Worm (Caenorhabditis elegans) whole organism, L4 larva: ENCODE results near the gene nspe-1.
A peak's percentile ranks its signal among the peaks of the same experiment; 100 is the strongest.

ENCODE experiments used
- D1046.2 ChIP-seq: fragments of 200-800 bp; sonication (Bioruptor generic); IDR thresholded peaks from 2 replicates; pipeline ENCODE4 v1.3.6; 2022; ENCODE audit warnings: missing genetic modification characterization, missing compliant biosample characterization
- F10B5.3 ChIP-seq: sonication (generic microtip); optimal IDR thresholded peaks from 2 replicates; lab custom pipeline; 2016; ENCODE audit warnings: mild to moderate bottlenecking, missing genetic modification characterization, missing compliant biosample characterization
- F49E8.2 ChIP-seq: sonication (generic microtip); optimal IDR thresholded peaks from 2 replicates; lab custom pipeline; 2016; ENCODE audit warnings: missing compliant biosample characterization, mild to moderate bottlenecking, missing genetic modification characterization, borderline replicate concordance
- T26A8.4 ChIP-seq: fragments of 200-800 bp; sonication (Bioruptor generic); IDR thresholded peaks from 2 replicates; pipeline ENCODE4 v1.3.6; 2022; ENCODE audit warnings: missing genetic modification characterization, missing compliant biosample characterization
- Y5F2A.4 ChIP-seq: fragments of 200-800 bp; sonication (Bioruptor generic); optimal IDR thresholded peaks from 2 replicates; lab custom pipeline; 2018; ENCODE audit warnings: mild to moderate bottlenecking, missing genetic modification characterization, missing compliant biosample characterization
- Y75B8A.6 ChIP-seq: fragments of 200-800 bp; sonication (Bioruptor generic); IDR thresholded peaks from 2 replicates; pipeline ENCODE4 v1.3.6; 2022; ENCODE audit warnings: missing genetic modification reagents, missing genetic modification characterization, missing compliant biosample characterization
- ama-1 ChIP-seq: fragments of 150-350 bp; optimal IDR thresholded peaks from 2 replicates; lab custom pipeline; 2014; ENCODE audit warnings: inconsistent platforms, mixed read lengths
- attf-4 ChIP-seq: sonication (generic microtip); optimal IDR thresholded peaks from 3 replicates; lab custom pipeline; 2017; ENCODE audit warnings: missing biosample characterization, missing genetic modification characterization
- ceh-20 ChIP-seq: fragments of 200-800 bp; sonication (Bioruptor generic); IDR thresholded peaks from 2 replicates; pipeline ENCODE4 v1.3.6; 2022; ENCODE audit warnings: missing genetic modification reagents, missing genetic modification characterization, missing compliant biosample characterization
- ceh-32 ChIP-seq: sonication (generic microtip); optimal IDR thresholded peaks from 2 replicates; lab custom pipeline; 2016; ENCODE audit warnings: mild to moderate bottlenecking, missing genetic modification characterization, missing compliant biosample characterization; ENCODE audit not compliant: poor library complexity
- ceh-62 ChIP-seq: sonication (generic microtip); optimal IDR thresholded peaks from 2 replicates; lab custom pipeline; 2017; ENCODE audit warnings: missing biosample characterization, missing genetic modification characterization
- ctbp-1 ChIP-seq: fragments of 200-800 bp; sonication (Bioruptor generic); IDR thresholded peaks from 2 replicates; pipeline ENCODE4 v1.3.6; 2022; ENCODE audit warnings: missing genetic modification reagents, missing genetic modification characterization, missing compliant biosample characterization
- daf-12 ChIP-seq: fragments of 150-350 bp; optimal IDR thresholded peaks from 2 replicates; lab custom pipeline; 2014; ENCODE audit warnings: missing biosample characterization, missing genetic modification reagents, missing genetic modification characterization
- daf-16 ChIP-seq, 3 experiments: sonication (generic microtip); optimal IDR thresholded peaks; 2 replicates each; lab custom pipeline; 2016 to 2017; ENCODE audit warnings: missing genetic modification characterization in 3 of 3, missing genetic modification reagents in 3 of 3, mild to moderate bottlenecking in 2 of 3, missing compliant biosample characterization in 2 of 3, missing biosample characterization in 1 of 3, moderate library complexity in 1 of 3
- duxl-1 ChIP-seq: sonication (generic microtip); optimal IDR thresholded peaks from 2 replicates; lab custom pipeline; 2016; ENCODE audit warnings: mild to moderate bottlenecking, missing genetic modification characterization, moderate library complexity, missing compliant biosample characterization; ENCODE audit not compliant: poor library complexity
- gei-8 ChIP-seq: fragments of 200-800 bp; sonication (Bioruptor generic); optimal IDR thresholded peaks from 2 replicates; lab custom pipeline; 2018; ENCODE audit warnings: mild to moderate bottlenecking, missing genetic modification characterization, missing compliant biosample characterization
- hif-1 ChIP-seq, 2 experiments: sonication (generic microtip); optimal IDR thresholded peaks; 2 replicates each; lab custom pipeline; 2016 to 2017; ENCODE audit warnings: missing compliant biosample characterization in 2 of 2, missing genetic modification characterization in 2 of 2, missing genetic modification reagents in 2 of 2, missing genotype in 2 of 2, mild to moderate bottlenecking in 1 of 2
- hlh-11 ChIP-seq: fragments of 200-800 bp; sonication (Bioruptor generic); optimal IDR thresholded peaks from 2 replicates; lab custom pipeline; 2018; ENCODE audit warnings: mild to moderate bottlenecking, missing genetic modification characterization, missing compliant biosample characterization
- hlh-30 ChIP-seq: sonication (generic microtip); optimal IDR thresholded peaks from 2 replicates; lab custom pipeline; 2017; ENCODE audit warnings: antibody characterized with exemption, mild to moderate bottlenecking, missing genetic modification characterization, missing compliant biosample characterization; ENCODE audit not compliant: insufficient read depth
- lir-3 ChIP-seq: sonication (generic microtip); optimal IDR thresholded peaks from 2 replicates; lab custom pipeline; 2016; ENCODE audit warnings: mild to moderate bottlenecking, missing genetic modification characterization, missing compliant biosample characterization
- lsy-2 ChIP-seq, 2 experiments: fragments of 150-350 bp in 1 of 2; sonication (generic microtip) in 1 of 2; optimal IDR thresholded peaks; 2 replicates each; lab custom pipeline; 2014 to 2017; ENCODE audit warnings: missing biosample characterization in 2 of 2, missing genetic modification characterization in 2 of 2
- mdl-1 ChIP-seq, 2 experiments: fragments of 150-350 bp in 1 of 2; sonication (generic microtip) in 1 of 2; optimal IDR thresholded peaks; 2 replicates each; lab custom pipeline; 2014 to 2017; ENCODE audit warnings: missing biosample characterization in 2 of 2, missing genetic modification characterization in 2 of 2
- nhr-10 ChIP-seq: fragments of 150-350 bp; optimal IDR thresholded peaks from 2 replicates; lab custom pipeline; 2014; ENCODE audit warnings: missing biosample characterization, missing genetic modification characterization
- nhr-11 ChIP-seq: fragments of 150-350 bp; optimal IDR thresholded peaks from 2 replicates; lab custom pipeline; 2014; ENCODE audit warnings: missing biosample characterization, missing genetic modification characterization
- nhr-25 ChIP-seq: sonication (generic microtip); optimal IDR thresholded peaks from 2 replicates; lab custom pipeline; 2017; ENCODE audit warnings: missing genetic modification characterization, mild to moderate bottlenecking, missing compliant biosample characterization, antibody characterized with exemption, moderate library complexity, borderline replicate concordance; ENCODE audit not compliant: insufficient read depth
- nhr-28 ChIP-seq: fragments of 150-350 bp; optimal IDR thresholded peaks from 2 replicates; lab custom pipeline; 2014; ENCODE audit warnings: missing biosample characterization, missing genetic modification characterization
- nhr-6 ChIP-seq: fragments of 150-350 bp; optimal IDR thresholded peaks from 2 replicates; lab custom pipeline; 2014; ENCODE audit warnings: missing biosample characterization, missing genetic modification characterization
- pha-4 ChIP-seq, 2 experiments: fragments of 150-350 bp in 1 of 2; fragments of 200-800 bp in 1 of 2; sonication (Bioruptor generic) in 1 of 2; IDR thresholded peaks in 1 of 2; optimal IDR thresholded peaks in 1 of 2; 2 replicates each; pipeline versions ENCODE4 v1.3.6 to Lab custom; 2014 to 2022; ENCODE audit warnings: missing genetic modification characterization in 2 of 2, missing genetic modification reagents in 2 of 2, missing biosample characterization in 1 of 2, missing compliant biosample characterization in 1 of 2
- php-3 ChIP-seq: fragments of 200-800 bp; sonication (Bioruptor generic); IDR thresholded peaks from 2 replicates; pipeline ENCODE4 v1.3.6; 2022; ENCODE audit warnings: missing genetic modification reagents, missing genetic modification characterization, missing compliant biosample characterization
- pqm-1 ChIP-seq: sonication (generic microtip); optimal IDR thresholded peaks from 2 replicates; lab custom pipeline; 2017; ENCODE audit warnings: missing biosample characterization, missing genetic modification characterization
- rbr-2 ChIP-seq: sonication (generic microtip); optimal IDR thresholded peaks from 2 replicates; lab custom pipeline; 2016; ENCODE audit warnings: missing genotype, missing genetic modification characterization, missing compliant biosample characterization
- sdz-12 ChIP-seq: fragments of 200-800 bp; sonication (Bioruptor generic); optimal IDR thresholded peaks from 2 replicates; lab custom pipeline; 2018; ENCODE audit warnings: mild to moderate bottlenecking, missing genetic modification characterization, missing compliant biosample characterization
- snpc-4 ChIP-seq: fragments of 150-350 bp; optimal IDR thresholded peaks from 2 replicates; lab custom pipeline; 2014; ENCODE audit warnings: missing biosample characterization, missing genetic modification characterization
- tra-1 ChIP-seq: fragments of 200-800 bp; sonication (Bioruptor generic); IDR thresholded peaks from 2 replicates; pipeline ENCODE4 v1.3.6; 2022; ENCODE audit warnings: missing genetic modification reagents, missing genetic modification characterization, missing compliant biosample characterization
- unc-130 ChIP-seq: sonication (generic microtip); optimal IDR thresholded peaks from 2 replicates; lab custom pipeline; 2016; ENCODE audit warnings: missing genetic modification reagents, missing genetic modification characterization, missing compliant biosample characterization
- vab-7 ChIP-seq: fragments of 200-800 bp; sonication (Bioruptor generic); IDR thresholded peaks from 2 replicates; pipeline ENCODE4 v1.3.6; 2022; ENCODE audit warnings: missing genetic modification reagents, missing genetic modification characterization, missing compliant biosample characterization
- zag-1 ChIP-seq: fragments of 150-350 bp; optimal IDR thresholded peaks from 2 replicates; lab custom pipeline; 2014; ENCODE audit warnings: missing biosample characterization, missing genetic modification characterization
- zfp-2 ChIP-seq: sonication (generic microtip); optimal IDR thresholded peaks from 2 replicates; lab custom pipeline; 2016; ENCODE audit warnings: mild to moderate bottlenecking, missing genetic modification characterization, missing compliant biosample characterization
- zfp-3 ChIP-seq: fragments of 200-800 bp; sonication (Bioruptor generic); conservative IDR thresholded peaks from 2 replicates; pipeline ENCODE4 v1.3.6; 2022; ENCODE audit warnings: missing genetic modification reagents, missing genetic modification characterization, missing compliant biosample characterization
- zip-11 ChIP-seq: fragments of 200-800 bp; sonication (Bioruptor generic); IDR thresholded peaks from 2 replicates; pipeline ENCODE4 v1.3.6; 2022; ENCODE audit warnings: missing genetic modification characterization, missing compliant biosample characterization
- zip-2 ChIP-seq: fragments of 150-350 bp; optimal IDR thresholded peaks from 2 replicates; lab custom pipeline; 2014; ENCODE audit warnings: missing biosample characterization, missing genetic modification characterization

Gene nspe-1

ce11 chrII:12659676-12660371 is 39.2 kb upstream of the nspe-1 start (continued):
- TF ChIP-seq Y5F2A.4 (no peak), lir-3 (no peak), ceh-32 (tag; lab: Kevin White, UChicago) (no peak), daf-12 (tag; lab: Kevin White, UChicago) (no peak), ctbp-1 (0 out of 2 replicates have a peak, but pooled peaks have one; percentile 17), hlh-11 (tag; lab: Kevin White, UChicago) (peak; percentile 61), nhr-25 (tag; lab: Kevin White, UChicago) (no peak), ama-1 (lab: Kevin White, UChicago) (no peak), F10B5.3 (tag; lab: Kevin White, UChicago) (no peak), zag-1 (tag; lab: Kevin White, UChicago) (no peak), nhr-10 (no peak), duxl-1 (tag; lab: Kevin White, UChicago) (no peak), D1046.2 (GFP tag; lab: Robert Waterston, UW) (no peak), sdz-12 (no peak), hlh-30 (tag; lab: Kevin White, UChicago) (peak; percentile 50), lsy-2 (tag; optimal IDR thresholded peaks at IDR 0.05; lab: Kevin White, UChicago) (peak in 1 of 2 experiments; percentile 49), nhr-11 (no peak), ceh-20 (GFP tag; lab: Robert Waterston, UW) (0 out of 2 replicates have a peak, but pooled peaks have one; percentile 16), vab-7 (GFP tag; lab: Robert Waterston, UW) (0 out of 2 replicates have a peak, but pooled peaks have one; percentile 14), unc-130 (GFP tag; lab: Kevin White, UChicago) (no peak), nhr-28 (tag; lab: Kevin White, UChicago) (peak; percentile 0), T26A8.4 (GFP tag; lab: Robert Waterston, UW) (no peak), pha-4 (GFP tag; IDR thresholded peaks at IDR 0.05; lab: Robert Waterston, UW) (no peak), pha-4 (tag; optimal IDR thresholded peaks at IDR 0.05; lab: Kevin White, UChicago) (no peak), tra-1 (peak; percentile 71), gei-8 (GFP tag; lab: Kevin White, UChicago) (no peak), Y75B8A.6 (GFP tag; lab: Robert Waterston, UW) (no peak), daf-16 (GFP tag; optimal IDR thresholded peaks at IDR 0.05; lab: Kevin White, UChicago) (peak in 1 of 2 experiments; percentile 26), daf-16 (tag; optimal IDR thresholded peaks at IDR 0.05; lab: Kevin White, UChicago) (no peak), rbr-2 (tag; lab: Kevin White, UChicago) (peak; percentile 16), zfp-3 (GFP tag; lab: Robert Waterston, UW) (no peak), php-3 (no peak), nhr-6 (tag; lab: Kevin White, UChicago) (no peak), zip-2 (tag; lab: Kevin White, UChicago) (no peak), hif-1 (tag; optimal IDR thresholded peaks at IDR 0.05; lab: Kevin White, UChicago) (peak in 1 of 2 experiments; percentile 48), zip-11 (no peak), ceh-62 (tag; lab: Kevin White, UChicago) (no peak), mdl-1 (tag; optimal IDR thresholded peaks at IDR 0.05; lab: Kevin White, UChicago) (peak in 1 of 2 experiments; percentile 42), pqm-1 (no peak), snpc-4 (tag; lab: Kevin White, UChicago) (no peak)
- TF ChIP-seq, all 104 proteins: peak for 17

DNA sequence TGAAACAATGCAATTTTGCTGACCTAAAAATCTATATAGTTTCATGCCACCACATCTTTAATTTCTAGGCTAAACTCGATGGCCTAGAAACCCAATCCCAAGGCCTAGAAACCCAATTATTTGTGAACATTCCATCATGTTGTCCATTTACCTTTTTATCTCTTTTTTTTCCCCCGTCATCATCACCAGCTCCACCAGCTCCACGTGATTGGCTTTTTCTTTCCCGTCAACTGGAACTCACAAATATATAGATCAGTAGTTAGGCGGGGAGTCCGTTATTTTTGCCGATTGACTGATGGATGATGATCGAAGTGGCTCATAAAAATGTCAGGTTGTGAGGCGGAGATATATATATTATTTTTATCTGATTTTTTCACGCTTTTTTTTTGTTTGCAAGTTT is 37.7 kb upstream of the nspe-1 start:
- TF ChIP-seq sdz-12: no peak
- TF ChIP-seq hlh-30 (tag; lab: Kevin White, UChicago): peak; percentile 1
- peak in 1 of 2 experiments; percentile 67 for TF ChIP-seq daf-16 (GFP tag; optimal IDR thresholded peaks at IDR 0.05; lab: Kevin White, UChicago)
- no peak for TF ChIP-seq daf-16 (tag; optimal IDR thresholded peaks at IDR 0.05; lab: Kevin White, UChicago)
- peak; percentile 9 for TF ChIP-seq hlh-11 (tag; lab: Kevin White, UChicago)
- no peak for TF ChIP-seq F49E8.2
- TF ChIP-seq daf-12 (tag; lab: Kevin White, UChicago): no peak
- TF ChIP-seq zfp-2: no peak
- no peak for TF ChIP-seq hif-1 (tag; optimal IDR thresholded peaks at IDR 0.05; lab: Kevin White, UChicago)
- TF ChIP-seq nhr-11: peak; percentile 38
- TF ChIP-seq attf-4 (tag; lab: Kevin White, UChicago): no peak
